Fruit fly (Drosophila melanogaster): ENCODE results near the gene Lcp65Af.

Lcp65Af gene

dm6 chr3L:6094697-6095096 lies 41.9 kb downstream of the Lcp65Af start, which contains the start of the genes CG10467 and loj (continued):
- TF ChIP-seq Awh (GFP tag; IDR thresholded peaks at IDR 0.05) (peak; percentile 91), ap (GFP tag; IDR thresholded peaks at IDR 0.05) (peak; percentile 92), ro (GFP tag; IDR thresholded peaks at IDR 0.05) (peak; percentile 91), CG4282 (GFP tag; optimal IDR thresholded peaks at IDR 0.05) (peak; percentile 43), CG1603 (tag; optimal IDR thresholded peaks at IDR 0.05) (peak; percentile 51), CG16779 (GFP tag; IDR thresholded peaks at IDR 0.05) (peak; percentile 88), Dbx (GFP tag; IDR thresholded peaks at IDR 0.05) (peak; percentile 98), sd (tag; optimal IDR thresholded peaks at IDR 0.05) (peak; percentile 90), Hr3 (GFP tag; optimal IDR thresholded peaks at IDR 0.05) (peak; percentile 98), CG4730 (GFP tag; IDR thresholded peaks at IDR 0.05) (peak; percentile 96), onecut (GFP tag; IDR thresholded peaks at IDR 0.05) (peak; percentile 82), Abd-B (GFP tag; optimal IDR thresholded peaks at IDR 0.05) (peak; percentile 99), sens (GFP tag) (peak; percentile 97), sqz (GFP tag; optimal IDR thresholded peaks at IDR 0.05) (no peak), Scr (GFP tag; IDR thresholded peaks at IDR 0.05; ENCODE audit: partially characterized antibody) (peak; percentile 84), HLH54F (GFP tag; optimal IDR thresholded peaks at IDR 0.05) (peak; percentile 86), Aef1 (GFP tag; IDR thresholded peaks at IDR 0.05) (peak; percentile 98), pb (GFP tag; optimal IDR thresholded peaks at IDR 0.05) (peak; percentile 2), CG12071 (GFP tag; optimal IDR thresholded peaks at IDR 0.05) (peak; percentile 43), CG31388 (GFP tag; optimal IDR thresholded peaks at IDR 0.05) (peak; percentile 93), CrebB (tag; optimal IDR thresholded peaks at IDR 0.05) (peak; percentile 78), Lim3 (GFP tag; IDR thresholded peaks at IDR 0.05) (peak; percentile 86; the same call in 1 of the 2 replicates), salm (tag; optimal IDR thresholded peaks at IDR 0.05) (peak; percentile 84), CG2199 (GFP tag; IDR thresholded peaks at IDR 0.05) (peak; percentile 94), nom (GFP tag; optimal IDR thresholded peaks at IDR 0.05) (no peak), Ssrp (tag; optimal IDR thresholded peaks at IDR 0.05) (peak; percentile 98), Six4 (GFP tag; optimal IDR thresholded peaks at IDR 0.05) (peak; percentile 92), Fer2 (tag; optimal IDR thresholded peaks at IDR 0.05) (peak; percentile 94), tap (tag; optimal IDR thresholded peaks at IDR 0.05) (peak; percentile 80), klu (GFP tag; IDR thresholded peaks at IDR 0.05) (peak; percentile 97), pita (GFP tag; optimal IDR thresholded peaks at IDR 0.05) (no peak), Myb (GFP tag; optimal IDR thresholded peaks at IDR 0.05) (peak; percentile 64), HLHmδ (GFP tag; optimal IDR thresholded peaks at IDR 0.05) (no peak), toy (GFP tag; IDR thresholded peaks at IDR 0.05) (peak; percentile 90), CG8089 (GFP tag; optimal IDR thresholded peaks at IDR 0.05) (peak; percentile 68), Neu2 (GFP tag; optimal IDR thresholded peaks at IDR 0.05; ENCODE audit: borderline replicate concordance) (no peak), ato (GFP tag; IDR thresholded peaks at IDR 0.05; ENCODE audit: partially characterized antibody) (no peak; the same call in 1 of the 2 replicates), CG8359 (GFP tag; optimal IDR thresholded peaks at IDR 0.05; ENCODE audit: borderline replicate concordance) (peak; percentile 67), tup (GFP tag; optimal IDR thresholded peaks at IDR 0.05) (peak; percentile 88), wdn (GFP tag; IDR thresholded peaks at IDR 0.05) (peak; percentile 93), Dip2 (GFP tag; IDR thresholded peaks at IDR 0.05) (peak; percentile 56; the same call in 1 of the 2 replicates), br (optimal IDR thresholded peaks at IDR 0.05) (no peak), CG34422 (GFP tag; IDR thresholded peaks at IDR 0.05) (peak; percentile 98), CG2116 (GFP tag; optimal IDR thresholded peaks at IDR 0.05) (peak; percentile 85), CG4854 (GFP tag; optimal IDR thresholded peaks at IDR 0.05) (peak; percentile 86), CG12769 (tag; optimal IDR thresholded peaks at IDR 0.05) (no peak), CG4424 (GFP tag; optimal IDR thresholded peaks at IDR 0.05) (peak; percentile 97), CG7839 (tag; optimal IDR thresholded peaks at IDR 0.05) (peak; percentile 96), CG13296 (GFP tag; optimal IDR thresholded peaks at IDR 0.05) (peak; percentile 86), Dfd (GFP tag; optimal IDR thresholded peaks at IDR 0.05) (peak in 1 of 2 experiments; percentile 35), CG7357 (GFP tag; IDR thresholded peaks at IDR 0.05) (peak; percentile 92), CG15514 (GFP tag; optimal IDR thresholded peaks at IDR 0.05) (peak; percentile 84)

All from whole organism, embryonic.